Worm (Caenorhabditis elegans) whole organism, L4 larva: ENCODE results near the gene ZK686.2.
A peak's percentile ranks its signal among the peaks of the same experiment; 100 is the strongest.

ENCODE experiments used
- F26F4.8 ChIP-seq: fragments of 200-800 bp; sonication (Bioruptor generic); conservative IDR thresholded peaks from 2 replicates; pipeline ENCODE4 v1.3.6; 2022; ENCODE audit warnings: missing genetic modification characterization, missing compliant biosample characterization
- ama-1 ChIP-seq: fragments of 150-350 bp; optimal IDR thresholded peaks from 2 replicates; lab custom pipeline; 2014; ENCODE audit warnings: inconsistent platforms, mixed read lengths
- ceh-28 ChIP-seq: fragments of 150-350 bp; optimal IDR thresholded peaks from 2 replicates; lab custom pipeline; 2014; ENCODE audit warnings: missing biosample characterization, missing genetic modification reagents, missing genetic modification characterization
- dve-1 ChIP-seq: sonication (generic microtip); optimal IDR thresholded peaks from 2 replicates; lab custom pipeline; 2017; ENCODE audit warnings: antibody characterized with exemption, mild to moderate bottlenecking, missing genetic modification characterization, missing compliant biosample characterization; ENCODE audit not compliant: insufficient read depth
- lin-15B ChIP-seq: fragments of 150-350 bp; sonication (generic microtip); optimal IDR thresholded peaks from 3 replicates; lab custom pipeline; 2014; ENCODE audit warnings: missing biosample characterization, missing genetic modification characterization
- lin-39 ChIP-seq: fragments of 150-350 bp; optimal IDR thresholded peaks from 2 replicates; lab custom pipeline; 2014; ENCODE audit warnings: missing biosample characterization, missing genetic modification reagents, missing genetic modification characterization
- zfp-3 ChIP-seq: fragments of 200-800 bp; sonication (Bioruptor generic); conservative IDR thresholded peaks from 2 replicates; pipeline ENCODE4 v1.3.6; 2022; ENCODE audit warnings: missing genetic modification reagents, missing genetic modification characterization, missing compliant biosample characterization

DNA sequence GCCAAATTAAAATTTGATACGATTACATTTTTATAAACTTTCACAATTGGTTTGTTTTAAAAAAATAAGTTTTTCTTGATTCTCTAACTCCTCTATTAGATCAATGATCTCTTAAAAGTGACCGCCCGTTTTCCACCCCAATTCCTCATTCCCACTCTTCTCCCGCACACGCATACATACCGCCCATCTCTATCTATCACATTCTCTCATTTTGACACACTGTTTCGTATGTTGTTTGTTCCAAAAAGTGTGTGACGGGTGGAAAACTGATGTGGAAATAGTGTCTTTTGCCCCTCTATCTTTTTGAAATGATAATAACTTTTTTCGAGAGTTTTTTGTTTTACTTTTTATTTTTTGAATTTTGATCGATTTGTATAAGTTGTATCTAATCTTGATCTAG lies 47.5 kb downstream of the ZK686.2 start:
- TF ChIP-seq zfp-3 (GFP tag; lab: Robert Waterston, UW) (no peak), F26F4.8 (GFP tag; lab: Robert Waterston, UW) (no peak), dve-1 (tag; lab: Kevin White, UChicago) (peak; percentile 97), lin-39 (tag; lab: Kevin White, UChicago) (no peak), lin-15B (tag; lab: Kevin White, UChicago) (no peak), ama-1 (lab: Kevin White, UChicago) (no peak), ceh-28 (tag; lab: Kevin White, UChicago) (no peak)
